Worm (Caenorhabditis elegans) whole organism, L2 larva: ENCODE data around the gene K10D11.7.

ENCODE experiments used
- snpc-4 ChIP-seq: fragments of 150-350 bp; optimal IDR thresholded peaks from 2 replicates; lab custom pipeline; 2014; ENCODE audit warnings: missing biosample characterization, missing genetic modification characterization
- zag-1 ChIP-seq: fragments of 150-350 bp; optimal IDR thresholded peaks from 2 replicates; lab custom pipeline; 2014; ENCODE audit warnings: missing biosample characterization, missing genetic modification characterization

ce11 chrIV:13038888-13039287 lies 43.1 kb upstream of the K10D11.7 start, which contains the start of gene F49E11.2:
- TF ChIP-seq snpc-4 (tag; lab: Kevin White, UChicago), result no peak
- TF ChIP-seq zag-1 (tag; lab: Kevin White, UChicago), result no peak
